Worm (Caenorhabditis elegans) whole organism, young adult: ENCODE results near the gene F22F7.12.

ENCODE experiments used
- B0261.1 ChIP-seq: sonication (generic microtip); optimal IDR thresholded peaks from 2 replicates; lab custom pipeline; 2016; ENCODE audit warnings: mild to moderate bottlenecking, missing genetic modification characterization, moderate library complexity, missing compliant biosample characterization
- T26A5.8 ChIP-seq: sonication (generic microtip); optimal IDR thresholded peaks from 2 replicates; lab custom pipeline; 2016; ENCODE audit warnings: missing genetic modification characterization, missing compliant biosample characterization
- akir-1 ChIP-seq: fragments of 200-800 bp; sonication (Bioruptor generic); optimal IDR thresholded peaks from 2 replicates; lab custom pipeline; 2018; ENCODE audit warnings: mild to moderate bottlenecking, missing genetic modification characterization, moderate library complexity, missing compliant biosample characterization
- bed-1 ChIP-seq: fragments of 200-800 bp; sonication (Bioruptor generic); IDR thresholded peaks from 2 replicates; pipeline ENCODE4 v1.3.6; 2022; ENCODE audit warnings: missing genetic modification reagents, missing genetic modification characterization, missing compliant biosample characterization
- cebp-2 ChIP-seq: fragments of 200-800 bp; sonication (Bioruptor generic); IDR thresholded peaks from 2 replicates; pipeline ENCODE4 v1.3.6; 2022; ENCODE audit warnings: missing genetic modification characterization, missing compliant biosample characterization
- madf-10 ChIP-seq: sonication (generic microtip); optimal IDR thresholded peaks from 2 replicates; lab custom pipeline; 2016; ENCODE audit warnings: mild to moderate bottlenecking, missing genetic modification characterization, missing compliant biosample characterization
- mxl-1 ChIP-seq: sonication (generic microtip); optimal IDR thresholded peaks from 2 replicates; lab custom pipeline; 2016; ENCODE audit warnings: missing genetic modification characterization, missing compliant biosample characterization
- nfya-1 ChIP-seq: sonication (generic microtip); optimal IDR thresholded peaks from 2 replicates; lab custom pipeline; 2017; ENCODE audit warnings: antibody characterized with exemption, missing compliant biosample characterization, missing genetic modification characterization, borderline replicate concordance; ENCODE audit not compliant: insufficient read depth
- rcor-1 ChIP-seq: fragments of 200-800 bp; sonication (Bioruptor generic); IDR thresholded peaks from 2 replicates; pipeline ENCODE4 v1.3.6; 2022; ENCODE audit warnings: missing genetic modification reagents, missing genetic modification characterization, missing compliant biosample characterization
- rpc-1 ChIP-seq, 2 experiments: fragments of 150-350 bp in 1 of 2; sonication (generic microtip) in 1 of 2; optimal IDR thresholded peaks; 2 replicates each; lab custom pipeline; 2014 to 2018; ENCODE audit warnings: missing biosample characterization in 1 of 2, missing genetic modification characterization in 1 of 2, missing genetic modification reagents in 1 of 2, missing genotype in 1 of 2

DNA sequence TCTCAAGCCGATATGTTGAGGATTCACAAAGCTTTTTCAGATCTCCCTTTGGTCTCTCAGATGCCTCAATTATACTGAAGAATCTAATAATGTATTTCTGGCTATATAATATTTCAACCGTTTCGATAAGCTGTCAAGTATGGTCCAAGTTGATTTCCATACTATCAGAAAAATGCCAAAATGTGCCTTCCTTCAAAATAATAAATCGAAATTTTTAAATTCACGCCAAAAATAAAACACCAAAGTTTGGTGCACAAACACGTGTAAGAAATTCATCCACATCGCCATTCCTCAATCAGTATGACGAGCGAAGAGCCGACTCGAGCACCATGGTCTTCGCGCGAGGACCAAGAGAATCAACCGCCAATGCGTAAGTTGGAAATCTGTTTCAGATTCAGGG is 24.8 kb downstream of the F22F7.12 start, which contains the start of gene F22F7.11:
- TF ChIP-seq T26A5.8 (tag; lab: Kevin White, UChicago) (no peak), mxl-1 (tag; lab: Kevin White, UChicago) (no peak), cebp-2 (GFP tag; lab: Robert Waterston, UW) (no peak), B0261.1 (tag; lab: Kevin White, UChicago) (no peak), madf-10 (no peak), rcor-1 (no peak), akir-1 (GFP tag; lab: Kevin White, UChicago) (no peak), bed-1 (GFP tag; lab: Robert Waterston, UW) (no peak), nfya-1 (no peak), rpc-1 (optimal IDR thresholded peaks at IDR 0.05; lab: Kevin White, UChicago) (no peak), rpc-1 (tag; optimal IDR thresholded peaks at IDR 0.05; lab: Kevin White, UChicago) (no peak)
